Worm (Caenorhabditis elegans): Measurements from ENCODE around the gene H08J19.1.
A peak's percentile ranks its signal among the peaks of the same experiment; 100 is the strongest.

DNA sequence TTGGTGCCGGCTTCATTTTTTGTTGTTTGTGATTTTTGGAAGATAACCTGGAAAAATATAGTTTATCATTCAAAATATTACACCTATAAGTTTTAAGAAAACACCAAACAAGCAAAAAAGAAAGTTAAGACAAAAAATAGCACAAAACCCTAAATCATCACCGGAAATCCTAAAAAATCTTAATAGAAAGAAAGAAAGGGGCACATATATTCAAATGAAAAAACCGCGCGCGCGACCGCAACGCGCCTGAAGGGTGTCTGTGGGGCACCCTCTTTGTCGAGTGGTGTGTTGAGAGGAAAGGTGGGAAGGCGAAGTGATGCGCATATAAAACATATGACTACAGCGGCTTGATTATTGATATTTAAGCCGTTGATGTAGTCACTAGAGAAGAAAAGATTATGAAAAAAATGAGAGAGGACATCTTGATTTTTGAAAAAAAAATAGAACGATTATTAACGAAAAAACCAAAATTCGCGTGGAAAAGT is 29.0 kb upstream of the H08J19.1 start, which contains the start of gene K09E9.3:
- TF ChIP-seq unc-62 (GFP tag; optimal IDR thresholded peaks at IDR 0.05) (no peak), lin-39 (tag; optimal IDR thresholded peaks at IDR 0.05) (no peak), aly-2 (tag; optimal IDR thresholded peaks at IDR 0.05) (no peak), nhr-90 (tag; optimal IDR thresholded peaks at IDR 0.05; ENCODE audit: poor library complexity) (no peak), elt-2 (tag; optimal IDR thresholded peaks at IDR 0.05) (no peak), snpc-4 (tag; optimal IDR thresholded peaks at IDR 0.05) (no peak), jun-1 (tag; optimal IDR thresholded peaks at IDR 0.05) (no peak), egl-27 (tag; optimal IDR thresholded peaks at IDR 0.05) (no peak), tbx-2 (tag; optimal IDR thresholded peaks at IDR 0.05) (no peak), mep-1 (tag; optimal IDR thresholded peaks at IDR 0.05) (peak; percentile 9), elt-3 (tag; optimal IDR thresholded peaks at IDR 0.05) (no peak), pqm-1 (tag; optimal IDR thresholded peaks at IDR 0.05) (no peak), irx-1 (tag; optimal IDR thresholded peaks at IDR 0.05) (no peak), fos-1 (tag; optimal IDR thresholded peaks at IDR 0.05) (no peak)
